Worm (Caenorhabditis elegans) whole organism, early embryonic: Measurements from ENCODE around the gene C08G5.6.

Source experiments
- B0310.2 ChIP-seq: sonication (generic microtip); optimal IDR thresholded peaks from 2 replicates; lab custom pipeline; 2016; ENCODE audit warnings: mild to moderate bottlenecking, missing genetic modification characterization, missing compliant biosample characterization
- F13C5.2 ChIP-seq: sonication (generic microtip); optimal IDR thresholded peaks from 2 replicates; lab custom pipeline; 2017; ENCODE audit warnings: mild to moderate bottlenecking, missing genetic modification characterization, inconsistent platforms, missing compliant biosample characterization
- aly-1 ChIP-seq: sonication (generic microtip); optimal IDR thresholded peaks from 2 replicates; lab custom pipeline; 2016; ENCODE audit warnings: missing genetic modification characterization, missing compliant biosample characterization
- ama-1 ChIP-seq: fragments of 150-350 bp; optimal IDR thresholded peaks from 2 replicates; lab custom pipeline; 2014
- ceh-13 ChIP-seq: fragments of 200-800 bp; sonication (Bioruptor generic); optimal IDR thresholded peaks from 2 replicates; lab custom pipeline; 2018; ENCODE audit warnings: mild to moderate bottlenecking, missing genetic modification characterization, missing compliant biosample characterization
- ceh-36 ChIP-seq: sonication (generic microtip); optimal IDR thresholded peaks from 2 replicates; lab custom pipeline; 2016; ENCODE audit warnings: missing genetic modification characterization, inconsistent platforms, missing compliant biosample characterization
- ets-7 ChIP-seq: sonication (generic microtip); optimal IDR thresholded peaks from 2 replicates; lab custom pipeline; 2016; ENCODE audit warnings: missing genotype, missing genetic modification characterization, missing compliant biosample characterization
- flt-1 ChIP-seq: fragments of 200-800 bp; sonication (Bioruptor generic); IDR thresholded peaks from 2 replicates; pipeline ENCODE4 v1.3.6; 2022; ENCODE audit warnings: missing genetic modification characterization, missing compliant biosample characterization
- hmbx-1 ChIP-seq: sonication (generic microtip); optimal IDR thresholded peaks from 2 replicates; lab custom pipeline; 2016; ENCODE audit warnings: mild to moderate bottlenecking, missing genetic modification characterization, missing compliant biosample characterization
- hmg-4 ChIP-seq: fragments of 200-800 bp; sonication (Bioruptor generic); optimal IDR thresholded peaks from 2 replicates; lab custom pipeline; 2018; ENCODE audit warnings: mild to moderate bottlenecking, missing genetic modification characterization, missing compliant biosample characterization
- hnd-1 ChIP-seq: sonication (generic microtip); optimal IDR thresholded peaks from 2 replicates; lab custom pipeline; 2016; ENCODE audit warnings: missing genetic modification characterization, missing compliant biosample characterization
- scrt-1 ChIP-seq: fragments of 200-800 bp; sonication (Bioruptor generic); IDR thresholded peaks from 2 replicates; pipeline ENCODE4 v1.3.6; 2022; ENCODE audit warnings: missing genetic modification characterization, missing compliant biosample characterization
- sea-1 ChIP-seq: fragments of 200-800 bp; sonication (Bioruptor generic); conservative IDR thresholded peaks from 2 replicates; pipeline ENCODE4 v1.3.6; 2022; ENCODE audit warnings: missing genetic modification characterization, missing compliant biosample characterization
- tbx-11 ChIP-seq: fragments of 200-800 bp; sonication (Bioruptor generic); IDR thresholded peaks from 2 replicates; pipeline ENCODE4 v1.3.6; 2022; ENCODE audit warnings: missing genetic modification characterization, missing compliant biosample characterization

DNA sequence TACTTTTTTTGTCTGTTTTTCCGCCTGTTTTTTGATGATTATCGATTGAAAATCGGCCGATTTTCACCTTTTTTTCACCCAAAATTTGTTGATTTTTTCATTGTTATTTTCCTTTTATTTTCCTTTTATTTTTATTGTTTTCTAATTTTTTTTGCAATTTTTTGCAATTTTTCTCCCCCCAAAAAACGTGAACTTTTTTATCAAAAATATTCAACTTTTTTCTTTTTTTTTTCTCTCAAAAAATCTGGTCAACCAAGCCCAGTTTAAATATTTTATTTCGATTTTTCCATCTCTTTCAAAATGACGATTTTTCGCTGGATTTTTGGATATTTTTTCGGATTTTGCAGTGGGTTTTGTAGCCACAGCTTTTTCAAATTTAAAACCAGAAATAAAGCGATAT, 46.9 kb upstream of the C08G5.6 start, which contains the start of gene rfip-2:
- TF ChIP-seq aly-1 (tag; lab: Kevin White, UChicago) = no peak
- TF ChIP-seq ama-1 (lab: Kevin White, UChicago) = no peak
- no peak for TF ChIP-seq ceh-36 (tag; lab: Kevin White, UChicago)
- no peak for TF ChIP-seq hmbx-1
- no peak for TF ChIP-seq scrt-1
- TF ChIP-seq hmg-4 (GFP tag; lab: Kevin White, UChicago) = no peak
- TF ChIP-seq ets-7 (tag; lab: Kevin White, UChicago) = no peak
- no peak for TF ChIP-seq sea-1 (GFP tag; lab: Robert Waterston, UW)
- TF ChIP-seq tbx-11 = no peak
- no peak for TF ChIP-seq ceh-13 (GFP tag; lab: Kevin White, UChicago)
- no peak for TF ChIP-seq B0310.2 (tag; lab: Kevin White, UChicago)
- no peak for TF ChIP-seq flt-1 (GFP tag; lab: Robert Waterston, UW)
- TF ChIP-seq hnd-1 (tag; lab: Kevin White, UChicago) = no peak
- TF ChIP-seq F13C5.2 (tag; lab: Kevin White, UChicago) = no peak
